Worm (Caenorhabditis elegans) whole organism, young adult: ENCODE results near the gene F32D8.5.
A peak's percentile ranks its signal among the peaks of the same experiment; 100 is the strongest.

Source experiments
- B0019.2 ChIP-seq: fragments of 200-800 bp; sonication (Bioruptor generic); conservative IDR thresholded peaks from 2 replicates; pipeline ENCODE4 v1.3.6; 2022; ENCODE audit warnings: missing genetic modification reagents, missing genetic modification characterization, missing compliant biosample characterization
- C06A6.2 ChIP-seq: fragments of 200-800 bp; sonication (Bioruptor generic); conservative IDR thresholded peaks from 2 replicates; pipeline ENCODE4 v1.3.6; 2022; ENCODE audit warnings: missing genetic modification characterization, missing compliant biosample characterization
- D2030.7 ChIP-seq: fragments of 200-800 bp; sonication (Bioruptor generic); IDR thresholded peaks from 2 replicates; pipeline ENCODE4 v1.3.6; 2022; ENCODE audit warnings: missing genetic modification reagents, missing genetic modification characterization, missing compliant biosample characterization
- F10E7.11 ChIP-seq: sonication (generic microtip); optimal IDR thresholded peaks from 2 replicates; lab custom pipeline; 2017; ENCODE audit warnings: mild to moderate bottlenecking, missing genetic modification characterization, moderate library complexity, missing compliant biosample characterization
- F33H1.4 ChIP-seq: fragments of 200-800 bp; sonication (Bioruptor generic); IDR thresholded peaks from 2 replicates; pipeline ENCODE4 v1.3.6; 2022; ENCODE audit warnings: missing genetic modification reagents, missing genetic modification characterization, missing compliant biosample characterization
- F49E8.2 ChIP-seq: sonication (generic microtip); optimal IDR thresholded peaks from 3 replicates; lab custom pipeline; 2017; ENCODE audit warnings: missing genetic modification characterization, mild to moderate bottlenecking, missing compliant biosample characterization, antibody characterized with exemption, moderate library complexity; ENCODE audit not compliant: insufficient read depth
- F55B11.4 ChIP-seq: sonication (generic microtip); optimal IDR thresholded peaks from 2 replicates; lab custom pipeline; 2016; ENCODE audit warnings: missing compliant biosample characterization, missing genetic modification characterization, borderline replicate concordance; ENCODE audit not compliant: insufficient read depth
- F57C9.4 ChIP-seq: sonication (generic microtip); optimal IDR thresholded peaks from 2 replicates; lab custom pipeline; 2017; ENCODE audit warnings: mild to moderate bottlenecking, missing genetic modification characterization, missing compliant biosample characterization
- K11D2.4 ChIP-seq: fragments of 200-800 bp; sonication (Bioruptor generic); IDR thresholded peaks from 2 replicates; pipeline ENCODE4 v1.3.6; 2022; ENCODE audit warnings: missing genetic modification reagents, missing genetic modification characterization, missing compliant biosample characterization
- K12H6.12 ChIP-seq: fragments of 200-800 bp; sonication (Bioruptor generic); optimal IDR thresholded peaks from 2 replicates; lab custom pipeline; 2018; ENCODE audit warnings: mild to moderate bottlenecking, missing genetic modification characterization, missing compliant biosample characterization
- T07F8.4 ChIP-seq: sonication (generic microtip); optimal IDR thresholded peaks from 2 replicates; lab custom pipeline; 2016; ENCODE audit warnings: mild to moderate bottlenecking, missing genetic modification characterization, moderate library complexity, missing compliant biosample characterization
- Y53F4B.3 ChIP-seq: fragments of 200-800 bp; sonication (Bioruptor generic); IDR thresholded peaks from 2 replicates; pipeline ENCODE4 v1.3.6; 2022; ENCODE audit warnings: missing genetic modification reagents, missing genetic modification characterization, missing compliant biosample characterization
- Y53G8AR.9 ChIP-seq: fragments of 200-800 bp; sonication (Bioruptor generic); conservative IDR thresholded peaks from 2 replicates; pipeline ENCODE4 v1.3.6; 2022; ENCODE audit warnings: missing genetic modification reagents, missing genetic modification characterization, missing compliant biosample characterization
- Y56A3A.18 ChIP-seq: fragments of 200-800 bp; sonication (Bioruptor generic); IDR thresholded peaks from 2 replicates; pipeline ENCODE4 v1.3.6; 2022; ENCODE audit warnings: missing genetic modification reagents, missing genetic modification characterization, missing compliant biosample characterization
- Y67H2A.10 ChIP-seq: fragments of 200-800 bp; sonication (Bioruptor generic); conservative IDR thresholded peaks from 2 replicates; pipeline ENCODE4 v1.3.6; 2022; ENCODE audit warnings: missing genetic modification reagents, missing genetic modification characterization, missing compliant biosample characterization
- aptf-2 ChIP-seq: fragments of 200-800 bp; sonication (Bioruptor generic); conservative IDR thresholded peaks from 2 replicates; pipeline ENCODE4 v1.3.6; 2022; ENCODE audit warnings: missing genetic modification reagents, missing genetic modification characterization, missing compliant biosample characterization
- ccch-3 ChIP-seq: fragments of 200-800 bp; sonication (Bioruptor generic); optimal IDR thresholded peaks from 2 replicates; lab custom pipeline; 2018; ENCODE audit warnings: mild to moderate bottlenecking, missing genetic modification characterization, missing compliant biosample characterization
- cebp-1 ChIP-seq, 2 experiments: fragments of 200-800 bp in 1 of 2; sonication (Bioruptor generic) in 1 of 2; sonication (generic microtip) in 1 of 2; IDR thresholded peaks in 1 of 2; optimal IDR thresholded peaks in 1 of 2; 2 replicates each; pipeline versions ENCODE4 v1.3.6 to Lab custom; 2017 to 2022; ENCODE audit warnings: missing compliant biosample characterization in 2 of 2, missing genetic modification characterization in 2 of 2, mild to moderate bottlenecking in 1 of 2, missing genetic modification reagents in 1 of 2, moderate library complexity in 1 of 2
- cebp-2 ChIP-seq: fragments of 200-800 bp; sonication (Bioruptor generic); IDR thresholded peaks from 2 replicates; pipeline ENCODE4 v1.3.6; 2022; ENCODE audit warnings: missing genetic modification characterization, missing compliant biosample characterization
- ceh-40 ChIP-seq: fragments of 200-800 bp; sonication (Bioruptor generic); IDR thresholded peaks from 2 replicates; pipeline ENCODE4 v1.3.6; 2022; ENCODE audit warnings: missing genetic modification characterization, missing compliant biosample characterization
- dox-1 ChIP-seq: fragments of 200-800 bp; sonication (Bioruptor generic); IDR thresholded peaks from 2 replicates; pipeline ENCODE4 v1.3.6; 2022; ENCODE audit warnings: missing genetic modification reagents, missing genetic modification characterization, missing compliant biosample characterization
- efl-1 ChIP-seq: fragments of 150-350 bp; optimal IDR thresholded peaks from 2 replicates; lab custom pipeline; 2014; ENCODE audit warnings: missing biosample characterization, missing genetic modification reagents, missing genetic modification characterization
- egl-18 ChIP-seq: fragments of 200-800 bp; sonication (Bioruptor generic); IDR thresholded peaks from 2 replicates; pipeline ENCODE4 v1.3.6; 2022; ENCODE audit warnings: missing genetic modification reagents, missing genetic modification characterization, missing compliant biosample characterization
- hmg-1.2 ChIP-seq: fragments of 200-800 bp; sonication (Bioruptor generic); IDR thresholded peaks from 2 replicates; pipeline ENCODE4 v1.3.6; 2022; ENCODE audit warnings: missing genetic modification reagents, missing genetic modification characterization, missing compliant biosample characterization
- hmg-20 ChIP-seq: fragments of 200-800 bp; sonication (Bioruptor generic); IDR thresholded peaks from 2 replicates; pipeline ENCODE4 v1.3.6; 2022; ENCODE audit warnings: missing genetic modification reagents, missing genetic modification characterization, missing compliant biosample characterization
- let-607 ChIP-seq, 2 experiments: fragments of 200-800 bp in 1 of 2; sonication (Bioruptor generic) in 1 of 2; sonication (generic microtip) in 1 of 2; optimal IDR thresholded peaks; 2 replicates each; lab custom pipeline; 2016 to 2018; ENCODE audit warnings: mild to moderate bottlenecking in 2 of 2, missing compliant biosample characterization in 2 of 2, missing genetic modification characterization in 2 of 2, moderate library complexity in 2 of 2, missing genotype in 1 of 2
- lin-35 ChIP-seq, 3 experiments: fragments of 150-350 bp in 2 of 3; sonication (generic microtip) in 1 of 3; optimal IDR thresholded peaks; 2 replicates each; lab custom pipeline; 2014 to 2018; ENCODE audit warnings: missing biosample characterization in 3 of 3, missing genetic modification characterization in 3 of 3, missing genetic modification reagents in 3 of 3
- lin-40 ChIP-seq: sonication (generic microtip); optimal IDR thresholded peaks from 2 replicates; lab custom pipeline; 2016; ENCODE audit warnings: missing genetic modification characterization, mild to moderate bottlenecking, missing compliant biosample characterization, missing genotype, missing genetic modification reagents
- lin-54 ChIP-seq: fragments of 200-800 bp; sonication (Bioruptor generic); optimal IDR thresholded peaks from 2 replicates; lab custom pipeline; 2018; ENCODE audit warnings: mild to moderate bottlenecking, missing genetic modification characterization, missing compliant biosample characterization
- lsl-1 ChIP-seq: fragments of 200-800 bp; sonication (Bioruptor generic); optimal IDR thresholded peaks from 2 replicates; lab custom pipeline; 2018; ENCODE audit warnings: mild to moderate bottlenecking, missing genetic modification characterization, moderate library complexity, missing compliant biosample characterization
- madf-10 ChIP-seq: sonication (generic microtip); optimal IDR thresholded peaks from 2 replicates; lab custom pipeline; 2016; ENCODE audit warnings: mild to moderate bottlenecking, missing genetic modification characterization, missing compliant biosample characterization
- madf-6 ChIP-seq: fragments of 200-800 bp; sonication (Bioruptor generic); IDR thresholded peaks from 2 replicates; pipeline ENCODE4 v1.3.6; 2022; ENCODE audit warnings: missing genetic modification reagents, missing genetic modification characterization, missing compliant biosample characterization
- mes-4 ChIP-seq: sonication (generic microtip); optimal IDR thresholded peaks from 2 replicates; lab custom pipeline; 2016; ENCODE audit warnings: missing genotype, missing genetic modification characterization, missing compliant biosample characterization
- nfya-1 ChIP-seq: sonication (generic microtip); optimal IDR thresholded peaks from 2 replicates; lab custom pipeline; 2017; ENCODE audit warnings: antibody characterized with exemption, missing compliant biosample characterization, missing genetic modification characterization, borderline replicate concordance; ENCODE audit not compliant: insufficient read depth
- nfyb-1 ChIP-seq: fragments of 200-800 bp; sonication (Bioruptor generic); IDR thresholded peaks from 2 replicates; pipeline ENCODE4 v1.3.6; 2022; ENCODE audit warnings: missing genetic modification reagents, missing genetic modification characterization, missing compliant biosample characterization
- nhr-80 ChIP-seq: sonication (generic microtip); optimal IDR thresholded peaks from 2 replicates; lab custom pipeline; 2016; ENCODE audit warnings: missing genetic modification characterization, missing compliant biosample characterization
- rcor-1 ChIP-seq: fragments of 200-800 bp; sonication (Bioruptor generic); IDR thresholded peaks from 2 replicates; pipeline ENCODE4 v1.3.6; 2022; ENCODE audit warnings: missing genetic modification reagents, missing genetic modification characterization, missing compliant biosample characterization
- repo-1 ChIP-seq: sonication (generic microtip); optimal IDR thresholded peaks from 2 replicates; lab custom pipeline; 2017; ENCODE audit warnings: mild to moderate bottlenecking, missing genetic modification characterization, missing compliant biosample characterization
- rpc-1 ChIP-seq, 2 experiments: fragments of 150-350 bp in 1 of 2; sonication (generic microtip) in 1 of 2; optimal IDR thresholded peaks; 2 replicates each; lab custom pipeline; 2014 to 2018; ENCODE audit warnings: missing biosample characterization in 1 of 2, missing genetic modification characterization in 1 of 2, missing genetic modification reagents in 1 of 2, missing genotype in 1 of 2
- somi-1 ChIP-seq: fragments of 200-800 bp; sonication (Bioruptor generic); optimal IDR thresholded peaks from 2 replicates; lab custom pipeline; 2018; ENCODE audit warnings: mild to moderate bottlenecking, missing genetic modification characterization, missing compliant biosample characterization
- sptf-2 ChIP-seq: fragments of 200-800 bp; sonication (Bioruptor generic); optimal IDR thresholded peaks from 2 replicates; lab custom pipeline; 2018; ENCODE audit warnings: mild to moderate bottlenecking, missing genetic modification characterization, missing compliant biosample characterization
- tbp1 ChIP-seq: fragments of 200-800 bp; sonication (Bioruptor generic); optimal IDR thresholded peaks from 2 replicates; lab custom pipeline; 2018; ENCODE audit warnings: mild to moderate bottlenecking, missing genetic modification characterization, missing compliant biosample characterization
- ztf-18 ChIP-seq: sonication (generic microtip); optimal IDR thresholded peaks from 2 replicates; lab custom pipeline; 2016; ENCODE audit warnings: missing genotype, mild to moderate bottlenecking, missing genetic modification characterization, missing compliant biosample characterization
- ztf-22 ChIP-seq: fragments of 200-800 bp; sonication (Bioruptor generic); optimal IDR thresholded peaks from 2 replicates; lab custom pipeline; 2018; ENCODE audit warnings: mild to moderate bottlenecking, missing genetic modification characterization, moderate library complexity, missing compliant biosample characterization
- ztf-25 ChIP-seq: fragments of 200-800 bp; sonication (Bioruptor generic); IDR thresholded peaks from 2 replicates; pipeline ENCODE4 v1.3.6; 2022; ENCODE audit warnings: missing genetic modification reagents, missing genetic modification characterization, missing compliant biosample characterization
- ztf-28 ChIP-seq: fragments of 200-800 bp; sonication (Bioruptor generic); IDR thresholded peaks from 2 replicates; pipeline ENCODE4 v1.3.6; 2022; ENCODE audit warnings: missing genetic modification reagents, missing genetic modification characterization, missing compliant biosample characterization

The F32D8.5 gene

ce11 chrV:10894601-10895000, at the start of gene F32D8.5, which contains the start of gene F32D8.14:
TSS of gene F32D8.5 (plus strand) at chrV:10894800.
TSS of gene F32D8.14 (minus strand) at chrV:10894788.
- TF ChIP-seq lin-35 (GFP tag; optimal IDR thresholded peaks at IDR 0.05; lab: Kevin White, UChicago), result peak in 1 of 3 experiments; percentile 76
- peak; percentile 77 to 93 for TF ChIP-seq let-607 (tag; optimal IDR thresholded peaks at IDR 0.05; lab: Kevin White, UChicago)
- no peak for TF ChIP-seq somi-1 (GFP tag; lab: Kevin White, UChicago)
- peak; percentile 35 for TF ChIP-seq madf-10 (tag; lab: Kevin White, UChicago)
- TF ChIP-seq madf-6 (GFP tag; lab: Robert Waterston, UW), result peak; percentile 53; the same call in 1 of the 2 replicates
- 0 out of 2 replicates have a peak, but pooled peaks have one; percentile 45 for TF ChIP-seq K11D2.4 (GFP tag; lab: Robert Waterston, UW)
- TF ChIP-seq Y53G8AR.9 (GFP tag; lab: Robert Waterston, UW), result no peak
- no peak for TF ChIP-seq hmg-20 (GFP tag; lab: Robert Waterston, UW)
- peak; percentile 83; the same call in 1 of the 2 replicates for TF ChIP-seq ztf-28 (GFP tag; lab: Robert Waterston, UW)
- TF ChIP-seq mes-4 (tag; lab: Kevin White, UChicago), result no peak
- no peak for TF ChIP-seq cebp-1 (GFP tag; IDR thresholded peaks at IDR 0.05; lab: Robert Waterston, UW)
- peak; percentile 56 for TF ChIP-seq cebp-1 (tag; optimal IDR thresholded peaks at IDR 0.05; lab: Kevin White, UChicago)
- no peak for TF ChIP-seq nfya-1 (tag; lab: Kevin White, UChicago)
- TF ChIP-seq sptf-2 (GFP tag; lab: Kevin White, UChicago), result no peak
- no peak for TF ChIP-seq F55B11.4 (tag; lab: Kevin White, UChicago)
- TF ChIP-seq repo-1, result peak; percentile 13
- TF ChIP-seq F33H1.4 (GFP tag; lab: Robert Waterston, UW), result peak; percentile 28; the same call in 1 of the 2 replicates
- TF ChIP-seq nhr-80, result peak; percentile 32
- peak; percentile 81 for TF ChIP-seq dox-1 (GFP tag; lab: Robert Waterston, UW)
- TF ChIP-seq lin-40 (tag; lab: Kevin White, UChicago), result peak; percentile 53
- peak; percentile 69 for TF ChIP-seq lin-54
- TF ChIP-seq hmg-1.2 (GFP tag; lab: Robert Waterston, UW), result peak; percentile 48; the same call in 1 of the 2 replicates
- TF ChIP-seq ztf-22 (GFP tag; lab: Kevin White, UChicago), result no peak
- TF ChIP-seq T07F8.4, result peak; percentile 5
- TF ChIP-seq nfyb-1, result 0 out of 2 replicates have a peak, but pooled peaks have one; percentile 36
- TF ChIP-seq ztf-18, result peak; percentile 51
- TF ChIP-seq D2030.7, result peak; percentile 69
- TF ChIP-seq Y56A3A.18, result 0 out of 2 replicates have a peak, but pooled peaks have one; percentile 38
- 0 out of 2 replicates have a peak, but pooled peaks have one; percentile 25 for TF ChIP-seq C06A6.2
- peak; percentile 41 for TF ChIP-seq K12H6.12
- TF ChIP-seq efl-1 (GFP tag; lab: Kevin White, UChicago), result peak; percentile 43
- TF ChIP-seq ccch-3, result peak; percentile 8
- peak; percentile 30 for TF ChIP-seq lsl-1 (GFP tag; lab: Kevin White, UChicago)
- no peak for TF ChIP-seq cebp-2
- TF ChIP-seq rcor-1 (GFP tag; lab: Robert Waterston, UW), result 0 out of 2 replicates have a peak, but pooled peaks have one; percentile 49
- TF ChIP-seq F57C9.4 (tag; lab: Kevin White, UChicago), result no peak
- TF ChIP-seq tbp1 (GFP tag; lab: Kevin White, UChicago), result peak; percentile 43
- no peak for TF ChIP-seq Y67H2A.10 (GFP tag; lab: Robert Waterston, UW)
- TF ChIP-seq B0019.2 (GFP tag; lab: Robert Waterston, UW), result no peak
- 0 out of 2 replicates have a peak, but pooled peaks have one; percentile 17 for TF ChIP-seq ztf-25 (GFP tag; lab: Robert Waterston, UW)
- no peak for TF ChIP-seq ceh-40 (GFP tag; lab: Robert Waterston, UW)
- no peak for TF ChIP-seq F10E7.11 (tag; lab: Kevin White, UChicago)
- no peak for TF ChIP-seq egl-18
- no peak for TF ChIP-seq rpc-1 (optimal IDR thresholded peaks at IDR 0.05; lab: Kevin White, UChicago)
- TF ChIP-seq rpc-1 (tag; optimal IDR thresholded peaks at IDR 0.05; lab: Kevin White, UChicago), result no peak
- no peak for TF ChIP-seq F49E8.2 (tag; lab: Kevin White, UChicago)
- TF ChIP-seq aptf-2 (GFP tag; lab: Robert Waterston, UW), result 0 out of 2 replicates have a peak, but pooled peaks have one; percentile 9
- TF ChIP-seq Y53F4B.3 (GFP tag; lab: Robert Waterston, UW), result no peak
